Fruit fly (Drosophila melanogaster) whole organism, embryonic: ENCODE data around the gene CG15141.

Source experiments
- Antp ChIP-seq: fragments of 200-800 bp; sonication (Bioruptor generic); optimal IDR thresholded peaks from 3 replicates; lab custom pipeline; 2016; ENCODE audit warnings: missing biosample characterization, missing genetic modification characterization
- Atf-2 ChIP-seq: fragments of 200-800 bp; sonication (Bioruptor generic); optimal IDR thresholded peaks from 2 replicates; lab custom pipeline; 2016; ENCODE audit warnings: missing biosample characterization, missing genetic modification characterization
- Atf3 ChIP-seq: fragments of 200-800 bp; sonication (Bioruptor generic); optimal IDR thresholded peaks from 3 replicates; lab custom pipeline; 2016; ENCODE audit warnings: missing biosample characterization, missing genetic modification characterization
- B-H2 ChIP-seq: fragments of 200-800 bp; sonication (Bioruptor generic); optimal IDR thresholded peaks from 2 replicates; lab custom pipeline; 2018; ENCODE audit warnings: missing biosample characterization, mild to moderate bottlenecking, missing genetic modification characterization
- BEAF-32 ChIP-seq: fragments of 200-800 bp; sonication (Bioruptor generic); optimal IDR thresholded peaks from 3 replicates; lab custom pipeline; 2017; ENCODE audit warnings: missing biosample characterization, missing genetic modification characterization, mild to moderate bottlenecking, moderate library complexity, missing genetic modification reagents
- CG10209 ChIP-seq: fragments of 200-800 bp; sonication (Bioruptor generic); optimal IDR thresholded peaks from 3 replicates; lab custom pipeline; 2017; ENCODE audit warnings: missing biosample characterization, mild to moderate bottlenecking, missing genetic modification characterization, missing genetic modification reagents
- CG10959 ChIP-seq: fragments of 200-800 bp; sonication (Bioruptor generic); IDR thresholded peaks from 2 replicates; pipeline ENCODE4 v1.3.6; 2022; ENCODE audit warnings: missing biosample characterization, missing genetic modification characterization
- CG11398 ChIP-seq: fragments of 200-800 bp; sonication (Bioruptor generic); optimal IDR thresholded peaks from 2 replicates; lab custom pipeline; 2016; ENCODE audit warnings: missing biosample characterization, missing genetic modification characterization
- CG1233 ChIP-seq: fragments of 200-800 bp; sonication (Bioruptor generic); optimal IDR thresholded peaks from 4 replicates; lab custom pipeline; 2018; ENCODE audit warnings: missing biosample characterization, mild to moderate bottlenecking, missing genetic modification characterization
- CG12769 ChIP-seq: fragments of 200-800 bp; sonication (Bioruptor generic); optimal IDR thresholded peaks from 2 replicates; lab custom pipeline; 2019; ENCODE audit warnings: missing biosample characterization, mild to moderate bottlenecking, missing genetic modification characterization, moderate library complexity
- CG17328 ChIP-seq: fragments of 200-800 bp; sonication (Bioruptor generic); IDR thresholded peaks from 2 replicates; pipeline ENCODE4 v1.3.6; 2022; ENCODE audit warnings: missing biosample characterization, missing genetic modification characterization
- CG18262 ChIP-seq: fragments of 200-800 bp; optimal IDR thresholded peaks from 3 replicates; lab custom pipeline; 2019; ENCODE audit warnings: missing biosample characterization, mild to moderate bottlenecking, missing genetic modification characterization, moderate library complexity
- CG1832 ChIP-seq: fragments of 200-800 bp; sonication (Bioruptor generic); optimal IDR thresholded peaks from 2 replicates; lab custom pipeline; 2017; ENCODE audit warnings: missing biosample characterization, mild to moderate bottlenecking, missing genetic modification characterization, inconsistent platforms
- CG2129 ChIP-seq: fragments of 200-800 bp; sonication (Bioruptor generic); IDR thresholded peaks from 2 replicates; pipeline ENCODE4 v1.3.6; 2022; ENCODE audit warnings: missing biosample characterization, missing genetic modification characterization; ENCODE audit not compliant: partially characterized antibody
- CG2889 ChIP-seq: fragments of 200-800 bp; sonication (Bioruptor generic); IDR thresholded peaks from 3 replicates; pipeline ENCODE4 v1.3.6; 2022; ENCODE audit warnings: missing biosample characterization, missing genetic modification characterization
- CG30020 ChIP-seq: fragments of 200-800 bp; optimal IDR thresholded peaks from 2 replicates; lab custom pipeline; 2019; ENCODE audit warnings: missing biosample characterization, mild to moderate bottlenecking, missing genetic modification characterization, moderate library complexity
- CG3995 ChIP-seq: fragments of 200-800 bp; sonication (Bioruptor generic); optimal IDR thresholded peaks from 3 replicates; lab custom pipeline; 2016; ENCODE audit warnings: missing biosample characterization, missing genetic modification characterization
- CG4730 ChIP-seq: fragments of 200-800 bp; sonication (Bioruptor generic); IDR thresholded peaks from 2 replicates; pipeline ENCODE4 v1.3.6; 2022; ENCODE audit warnings: missing biosample characterization, missing genetic modification characterization
- CG9215 ChIP-seq: fragments of 200-800 bp; sonication (Bioruptor generic); IDR thresholded peaks from 2 replicates; pipeline ENCODE4 v1.3.6; 2022; ENCODE audit warnings: missing biosample characterization, missing genetic modification characterization
- CG9437 ChIP-seq: fragments of 200-800 bp; sonication (Bioruptor generic); optimal IDR thresholded peaks from 2 replicates; lab custom pipeline; 2018; ENCODE audit warnings: missing biosample characterization, mild to moderate bottlenecking, missing genetic modification characterization
- Camta ChIP-seq: fragments of 200-800 bp; sonication (Bioruptor generic); optimal IDR thresholded peaks from 2 replicates; lab custom pipeline; 2016; ENCODE audit warnings: missing biosample characterization, missing genetic modification characterization
- CoRest ChIP-seq: fragments of 200-800 bp; sonication (Bioruptor generic); optimal IDR thresholded peaks from 3 replicates; lab custom pipeline; 2018; ENCODE audit warnings: missing biosample characterization, mild to moderate bottlenecking, missing genetic modification characterization, moderate library complexity
- D ChIP-seq, 2 experiments: fragments of 200-800 bp in 1 of 2; fragments of >200 bp in 1 of 2; sonication (Bioruptor generic) in 1 of 2; optimal IDR thresholded peaks; 2 replicates in 1 of 2; 3 replicates in 1 of 2; lab custom pipeline; 2017; ENCODE audit warnings: mild to moderate bottlenecking in 1 of 2, missing biosample characterization in 1 of 2, missing genetic modification characterization in 1 of 2, missing genetic modification reagents in 1 of 2
- Doc2 ChIP-seq: fragments of 200-800 bp; sonication (Bioruptor generic); IDR thresholded peaks from 2 replicates; pipeline ENCODE4 v1.3.6; 2022; ENCODE audit warnings: missing biosample characterization, missing genetic modification characterization
- Dp ChIP-seq: fragments of 200-800 bp; sonication (Bioruptor generic); optimal IDR thresholded peaks from 2 replicates; lab custom pipeline; 2018; ENCODE audit warnings: missing biosample characterization, mild to moderate bottlenecking, missing genetic modification characterization, moderate library complexity
- ERR ChIP-seq: fragments of 200-800 bp; sonication (Bioruptor generic); optimal IDR thresholded peaks from 2 replicates; lab custom pipeline; 2016; ENCODE audit warnings: missing biosample characterization, missing genetic modification characterization
- Gug ChIP-seq: fragments of 200-800 bp; sonication (Bioruptor generic); IDR thresholded peaks from 4 replicates; pipeline ENCODE4 v1.3.6; 2022; ENCODE audit warnings: missing biosample characterization, missing genetic modification characterization
- HmgZ ChIP-seq: fragments of 200-800 bp; sonication (Bioruptor generic); optimal IDR thresholded peaks from 2 replicates; lab custom pipeline; 2018; ENCODE audit warnings: missing biosample characterization, mild to moderate bottlenecking, missing genetic modification characterization
- Kr ChIP-seq: fragments of 200-800 bp; sonication (Bioruptor generic); optimal IDR thresholded peaks from 2 replicates; lab custom pipeline; 2017; ENCODE audit warnings: missing biosample characterization, mild to moderate bottlenecking, missing genetic modification characterization
- Lhr ChIP-seq: fragments of 200-800 bp; sonication (Bioruptor generic); optimal IDR thresholded peaks from 3 replicates; lab custom pipeline; 2017; ENCODE audit warnings: mild to moderate bottlenecking, missing biosample characterization, missing genetic modification reagents, missing genetic modification characterization
- Meics ChIP-seq: fragments of 200-800 bp; sonication (Bioruptor generic); optimal IDR thresholded peaks from 2 replicates; lab custom pipeline; 2017; ENCODE audit warnings: missing biosample characterization, mild to moderate bottlenecking, missing genetic modification characterization
- NFAT ChIP-seq: fragments of 200-800 bp; sonication (Bioruptor generic); IDR thresholded peaks from 2 replicates; pipeline ENCODE4 v1.3.6; 2022; ENCODE audit warnings: missing biosample characterization, missing genetic modification characterization
- Oaz ChIP-seq: fragments of 200-800 bp; sonication (Bioruptor generic); IDR thresholded peaks from 2 replicates; pipeline ENCODE4 v1.3.6; 2022; ENCODE audit warnings: missing biosample characterization, missing genetic modification characterization
- Pdp1 ChIP-seq, 2 experiments: fragments of 200-800 bp; sonication (Bioruptor generic); optimal IDR thresholded peaks; 3 replicates each; lab custom pipeline; 2016; ENCODE audit warnings: missing biosample characterization in 2 of 2, missing genetic modification characterization in 2 of 2, mild to moderate bottlenecking in 1 of 2, moderate library complexity in 1 of 2
- Six4 ChIP-seq: fragments of 200-800 bp; sonication (Bioruptor generic); optimal IDR thresholded peaks from 2 replicates; lab custom pipeline; 2016; ENCODE audit warnings: missing biosample characterization, missing genetic modification characterization
- YL-1 ChIP-seq: fragments of 200-800 bp; sonication (Bioruptor generic); optimal IDR thresholded peaks from 3 replicates; lab custom pipeline; 2017; ENCODE audit warnings: missing biosample characterization, mild to moderate bottlenecking, missing genetic modification characterization
- aop ChIP-seq: fragments of 200-800 bp; sonication (Bioruptor generic); IDR thresholded peaks from 2 replicates; pipeline ENCODE4 v1.3.6; 2022; ENCODE audit warnings: missing biosample characterization, missing genetic modification characterization
- br ChIP-seq: fragments of >200 bp; optimal IDR thresholded peaks from 2 replicates; lab custom pipeline; 2017
- crol ChIP-seq: fragments of 200-800 bp; sonication (Bioruptor generic); IDR thresholded peaks from 2 replicates; pipeline ENCODE4 v1.3.6; 2022; ENCODE audit warnings: missing biosample characterization, missing genetic modification characterization
- crp ChIP-seq, 2 experiments: fragments of 200-800 bp; sonication (Bioruptor generic); optimal IDR thresholded peaks; 2 replicates in 1 of 2; 3 replicates in 1 of 2; lab custom pipeline; 2017; ENCODE audit warnings: missing biosample characterization in 2 of 2, missing genetic modification characterization in 2 of 2, mild to moderate bottlenecking in 1 of 2, moderate library complexity in 1 of 2
- dm ChIP-seq: fragments of 200-800 bp; sonication (Bioruptor generic); optimal IDR thresholded peaks from 3 replicates; lab custom pipeline; 2016; ENCODE audit warnings: missing biosample characterization, missing genetic modification characterization
- gem ChIP-seq: fragments of 200-800 bp; sonication (Bioruptor generic); optimal IDR thresholded peaks from 2 replicates; lab custom pipeline; 2019; ENCODE audit warnings: missing biosample characterization, mild to moderate bottlenecking, missing genetic modification characterization, moderate library complexity
- gsb-n ChIP-seq: fragments of 200-800 bp; sonication (Bioruptor generic); optimal IDR thresholded peaks from 3 replicates; lab custom pipeline; 2018; ENCODE audit warnings: missing biosample characterization, mild to moderate bottlenecking, missing genetic modification characterization
- her ChIP-seq: fragments of 200-800 bp; sonication (Bioruptor generic); optimal IDR thresholded peaks from 2 replicates; lab custom pipeline; 2016; ENCODE audit warnings: missing biosample characterization, missing genetic modification characterization
- nom ChIP-seq: fragments of 200-800 bp; sonication (Bioruptor generic); optimal IDR thresholded peaks from 2 replicates; lab custom pipeline; 2017; ENCODE audit warnings: missing biosample characterization, missing genetic modification characterization, mild to moderate bottlenecking, moderate library complexity, missing genetic modification reagents
- pb ChIP-seq: fragments of 200-800 bp; sonication (Bioruptor generic); optimal IDR thresholded peaks from 3 replicates; lab custom pipeline; 2016; ENCODE audit warnings: missing biosample characterization, missing genetic modification characterization
- pho ChIP-seq: fragments of 200-800 bp; sonication (Bioruptor generic); optimal IDR thresholded peaks from 2 replicates; lab custom pipeline; 2016; ENCODE audit warnings: missing biosample characterization, missing genetic modification characterization
- pzg ChIP-seq: fragments of 200-800 bp; sonication (Bioruptor generic); optimal IDR thresholded peaks from 3 replicates; lab custom pipeline; 2018; ENCODE audit warnings: missing biosample characterization, mild to moderate bottlenecking, missing genetic modification characterization, moderate library complexity
- trem ChIP-seq: fragments of 200-800 bp; optimal IDR thresholded peaks from 3 replicates; lab custom pipeline; 2019; ENCODE audit warnings: missing biosample characterization, mild to moderate bottlenecking, missing genetic modification characterization, moderate library complexity

The CG15141 gene

DNA sequence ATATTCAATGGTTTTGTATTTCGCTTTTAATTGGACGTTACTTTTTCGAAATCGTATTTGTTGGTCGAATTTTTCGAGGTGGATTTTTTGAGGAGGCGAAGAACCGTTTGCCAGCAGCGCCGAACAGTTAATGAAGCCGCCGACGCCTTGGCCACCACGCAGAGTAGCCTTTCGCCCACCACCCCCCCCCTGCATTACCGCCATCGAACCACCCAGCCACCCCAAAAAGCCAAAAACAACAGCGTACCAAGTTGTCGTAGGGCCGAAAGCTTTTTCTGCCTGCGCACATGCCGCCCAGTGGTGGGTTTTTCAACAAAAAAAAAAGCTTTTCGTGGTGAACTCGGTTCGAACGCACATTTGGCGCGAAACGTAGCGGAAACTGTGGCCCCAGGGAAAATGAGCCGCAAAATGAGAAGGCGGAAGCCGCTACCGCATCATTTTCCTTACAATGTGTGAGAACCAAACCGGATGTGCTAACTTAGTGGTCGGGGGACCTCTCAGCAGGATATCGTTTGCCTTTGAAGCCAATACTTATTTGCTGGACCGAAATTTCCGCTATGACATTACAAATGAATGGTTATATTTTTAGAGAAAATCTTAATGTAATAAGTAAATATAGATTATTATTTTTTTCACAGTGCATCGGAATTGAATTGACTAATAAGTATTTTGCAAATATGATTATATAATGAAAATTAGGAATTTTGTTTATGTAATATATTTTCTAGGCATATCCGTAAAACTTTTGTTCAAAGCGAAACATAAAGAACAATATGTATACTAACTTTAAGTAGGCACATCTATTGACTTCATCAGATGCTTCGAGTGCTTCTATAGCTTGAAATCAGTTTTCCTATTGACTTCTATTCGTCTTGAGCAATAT lies 22.8 kb downstream of the CG15141 start, which contains the start of the genes Dif and CG5043 (continued):
- TF ChIP-seq crol (GFP tag; lab: Robert Waterston, UW): peak; percentile 90
- TF ChIP-seq CG4730: no peak
- TF ChIP-seq pb: no peak
- no peak for TF ChIP-seq CG10209
- no peak for TF ChIP-seq gem
- no peak for TF ChIP-seq CG12769
- no peak for TF ChIP-seq Atf3
- TF ChIP-seq CG10959: no peak
- TF ChIP-seq pho (GFP tag; lab: Kevin White, UChicago): no peak
- no peak for TF ChIP-seq trem (tag; lab: Kevin White, UChicago)
- no peak for TF ChIP-seq BEAF-32 (GFP tag; lab: Kevin White, UChicago)
- peak; percentile 20 for TF ChIP-seq her (GFP tag; lab: Kevin White, UChicago)
- TF ChIP-seq HmgZ: peak; percentile 23
- no peak for TF ChIP-seq CoRest (tag; lab: Kevin White, UChicago)
- no peak for TF ChIP-seq Kr (GFP tag; lab: Kevin White, UChicago)
- no peak for TF ChIP-seq B-H2 (GFP tag; lab: Kevin White, UChicago)
- TF ChIP-seq crp (GFP tag; optimal IDR thresholded peaks at IDR 0.05; lab: Kevin White, UChicago): no peak
- TF ChIP-seq Gug (GFP tag; lab: Robert Waterston, UW): no peak
- TF ChIP-seq dm (GFP tag; lab: Kevin White, UChicago): no peak
- no peak for TF ChIP-seq CG18262 (tag; lab: Kevin White, UChicago)
- TF ChIP-seq NFAT: no peak
- TF ChIP-seq YL-1: no peak
- no peak for TF ChIP-seq CG17328 (GFP tag; lab: Robert Waterston, UW)
- no peak for TF ChIP-seq pzg (GFP tag; lab: Kevin White, UChicago)
- no peak for TF ChIP-seq br
- no peak for TF ChIP-seq Atf-2 (GFP tag; lab: Kevin White, UChicago)
- TF ChIP-seq D (optimal IDR thresholded peaks at IDR 0.05; lab: Kevin White, UChicago): no peak
- TF ChIP-seq D (GFP tag; optimal IDR thresholded peaks at IDR 0.05; lab: Kevin White, UChicago): no peak
- TF ChIP-seq nom (GFP tag; lab: Kevin White, UChicago): no peak
- TF ChIP-seq CG3995 (GFP tag; lab: Kevin White, UChicago): no peak
- no peak for TF ChIP-seq CG2129 (GFP tag; lab: Robert Waterston, UW)
- TF ChIP-seq ERR (GFP tag; lab: Kevin White, UChicago): no peak
- no peak for TF ChIP-seq Six4 (GFP tag; lab: Kevin White, UChicago)
- no peak for TF ChIP-seq aop (GFP tag; lab: Robert Waterston, UW)
- TF ChIP-seq Meics (GFP tag; lab: Kevin White, UChicago): no peak
- no peak for TF ChIP-seq Doc2
- TF ChIP-seq CG30020: no peak
- no peak for TF ChIP-seq Pdp1 (GFP tag; optimal IDR thresholded peaks at IDR 0.05; lab: Kevin White, UChicago)
- TF ChIP-seq Camta (GFP tag; lab: Kevin White, UChicago): no peak
- no peak for TF ChIP-seq CG11398 (GFP tag; lab: Kevin White, UChicago)
- peak; percentile 73 for TF ChIP-seq Dp (GFP tag; lab: Kevin White, UChicago)
- no peak for TF ChIP-seq Antp
- TF ChIP-seq CG9215: no peak
- no peak for TF ChIP-seq CG2889 (GFP tag; lab: Robert Waterston, UW)
- no peak for TF ChIP-seq CG1832 (GFP tag; lab: Kevin White, UChicago)
- no peak for TF ChIP-seq Oaz
- no peak for TF ChIP-seq CG9437 (GFP tag; lab: Kevin White, UChicago)
- TF ChIP-seq CG1233 (GFP tag; lab: Kevin White, UChicago): peak; percentile 7
- TF ChIP-seq Lhr: no peak
- no peak for TF ChIP-seq gsb-n
